Worm (Caenorhabditis elegans): Measurements from ENCODE around the gene F38H4.5.

Gene F38H4.5

ce11 chrIV:11812017-11812416, 40.0 kb upstream of the F38H4.5 start:
- TF ChIP-seq sma-9 (GFP tag; optimal IDR thresholded peaks at IDR 0.05), result peak; percentile 41
- TF ChIP-seq sma-9 (tag; optimal IDR thresholded peaks at IDR 0.05), result no peak
- no peak for TF ChIP-seq Y55F3AM.14 (GFP tag; optimal IDR thresholded peaks at IDR 0.05)
- peak in 1 of 2 experiments; percentile 10 for TF ChIP-seq lsy-2 (tag; optimal IDR thresholded peaks at IDR 0.05)
- no peak for TF ChIP-seq unc-55 (GFP tag; optimal IDR thresholded peaks at IDR 0.05)

- TF ChIP-seq R02D3.7 (tag; optimal IDR thresholded peaks at IDR 0.05) (no peak), mdl-1 (tag; optimal IDR thresholded peaks at IDR 0.05) (peak in 1 of 2 experiments; percentile 20)
Observed at ce11 chrIV:11813901-11814300, 38.1 kb upstream of the F38H4.5 start, which contains the start of gene M117.1. TSS of gene M117.1 (plus strand) at chrIV:11814247.

DNA sequence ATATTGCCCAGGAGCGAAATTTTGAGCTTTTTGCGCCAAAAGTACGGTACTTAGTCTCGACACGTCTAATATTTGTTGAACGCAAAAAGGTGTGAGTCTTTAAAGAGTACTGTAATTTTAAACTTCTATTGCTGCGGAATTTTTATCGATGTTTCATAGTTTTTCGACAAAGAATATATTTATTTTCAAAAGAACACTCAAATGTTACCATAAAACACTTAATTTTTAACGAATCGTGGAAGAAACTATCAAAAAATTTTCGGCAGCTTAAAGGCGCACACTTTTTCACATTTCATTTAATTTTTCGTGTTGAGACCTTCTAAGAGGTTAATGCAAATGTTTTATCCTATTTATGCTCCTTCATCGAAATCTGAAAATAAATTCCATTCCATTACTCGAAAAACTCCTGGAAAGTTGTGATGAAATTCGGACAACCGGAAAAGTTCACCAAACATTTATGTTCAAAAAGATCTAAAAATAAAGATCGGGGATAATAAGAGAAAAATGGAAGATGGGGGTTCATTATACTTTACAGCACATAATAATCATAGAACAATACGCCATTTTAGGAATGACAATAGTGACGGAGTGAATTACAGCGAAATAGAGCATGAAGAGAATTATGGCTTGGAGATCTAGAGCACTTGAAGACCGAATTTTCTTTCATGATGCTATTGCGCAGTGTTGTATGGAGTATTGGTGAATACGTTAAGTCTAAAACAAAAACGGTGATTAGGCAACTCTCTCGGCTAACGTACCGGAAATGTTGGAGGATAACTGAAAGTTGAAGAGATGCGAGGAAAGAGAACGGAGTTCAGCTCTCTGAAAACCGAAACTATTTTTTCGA, 31.7 kb upstream of the F38H4.5 start:
- no peak for TF ChIP-seq snpc-4 (tag; optimal IDR thresholded peaks at IDR 0.05)
- no peak for TF ChIP-seq fos-1 (tag; optimal IDR thresholded peaks at IDR 0.05)
- TF ChIP-seq R02D3.7 (tag; optimal IDR thresholded peaks at IDR 0.05), result no peak
- TF ChIP-seq unc-62 (GFP tag; optimal IDR thresholded peaks at IDR 0.05), result no peak
- peak; percentile 43 for TF ChIP-seq crh-2 (tag; optimal IDR thresholded peaks at IDR 0.05)
- peak; percentile 5 for TF ChIP-seq sem-4 (tag; optimal IDR thresholded peaks at IDR 0.05)
- TF ChIP-seq Y55F3AM.14 (GFP tag; optimal IDR thresholded peaks at IDR 0.05), result no peak
- TF ChIP-seq nhr-10 (tag; optimal IDR thresholded peaks at IDR 0.05), result no peak
- TF ChIP-seq mbf-1 (tag; optimal IDR thresholded peaks at IDR 0.05), result no peak
- TF ChIP-seq ama-1 (optimal IDR thresholded peaks at IDR 0.05), result peak; percentile 12
- TF ChIP-seq nhr-237 (tag; optimal IDR thresholded peaks at IDR 0.05), result no peak
- TF ChIP-seq lsy-2 (tag; optimal IDR thresholded peaks at IDR 0.05), result peak in 1 of 2 experiments; percentile 14
- TF ChIP-seq lin-13 (GFP tag; optimal IDR thresholded peaks at IDR 0.05), result peak; percentile 1
- no peak for TF ChIP-seq lin-39 (tag; optimal IDR thresholded peaks at IDR 0.05)
- TF ChIP-seq F13H6.1 (tag; optimal IDR thresholded peaks at IDR 0.05), result peak; percentile 8
- no peak for TF ChIP-seq lin-11 (tag; optimal IDR thresholded peaks at IDR 0.05)
- no peak for TF ChIP-seq nhr-12 (tag; optimal IDR thresholded peaks at IDR 0.05)
- peak; percentile 8 for TF ChIP-seq C34F6.9 (tag; optimal IDR thresholded peaks at IDR 0.05)

- peak; percentile 29 for TF ChIP-seq nhr-25 (tag; optimal IDR thresholded peaks at IDR 0.05)
- no peak for TF ChIP-seq nhr-77 (tag; optimal IDR thresholded peaks at IDR 0.05)
- TF ChIP-seq nhr-23 (tag; optimal IDR thresholded peaks at IDR 0.05), result no peak
- TF ChIP-seq ztf-4 (tag; optimal IDR thresholded peaks at IDR 0.05), result peak; percentile 8
- peak; percentile 78 for TF ChIP-seq nhr-129 (tag; optimal IDR thresholded peaks at IDR 0.05)
- peak; percentile 31 for TF ChIP-seq egl-27 (tag; optimal IDR thresholded peaks at IDR 0.05)
- TF ChIP-seq ama-1 (optimal IDR thresholded peaks at IDR 0.05), result peak; percentile 52
- TF ChIP-seq mdl-1 (tag; optimal IDR thresholded peaks at IDR 0.05), result peak; percentile 73 to 87
- TF ChIP-seq snpc-4 (tag; optimal IDR thresholded peaks at IDR 0.05), result peak; percentile 25
- TF ChIP-seq fos-1 (tag; optimal IDR thresholded peaks at IDR 0.05), result peak; percentile 74
- no peak for TF ChIP-seq nhr-237 (tag; optimal IDR thresholded peaks at IDR 0.05)
- TF ChIP-seq lin-13 (GFP tag; optimal IDR thresholded peaks at IDR 0.05), result peak; percentile 59
- TF ChIP-seq zag-1 (tag; optimal IDR thresholded peaks at IDR 0.05), result peak; percentile 82
- TF ChIP-seq crh-2 (tag; optimal IDR thresholded peaks at IDR 0.05), result peak; percentile 81
- peak; percentile 92 for TF ChIP-seq lin-11 (tag; optimal IDR thresholded peaks at IDR 0.05)
- TF ChIP-seq sma-3 (GFP tag; optimal IDR thresholded peaks at IDR 0.05), result peak; percentile 41
- no peak for TF ChIP-seq aly-2 (tag; optimal IDR thresholded peaks at IDR 0.05)
- peak; percentile 56 for TF ChIP-seq nhr-6 (tag; optimal IDR thresholded peaks at IDR 0.05)
- TF ChIP-seq F13H6.1 (tag; optimal IDR thresholded peaks at IDR 0.05), result peak; percentile 79
- TF ChIP-seq Y55F3AM.14 (GFP tag; optimal IDR thresholded peaks at IDR 0.05), result peak; percentile 77
- TF ChIP-seq ceh-82 (tag; optimal IDR thresholded peaks at IDR 0.05), result no peak
- TF ChIP-seq elt-1 (tag; optimal IDR thresholded peaks at IDR 0.05), result no peak
- peak; percentile 4 to 69 for TF ChIP-seq lsy-2 (tag; optimal IDR thresholded peaks at IDR 0.05)
- TF ChIP-seq gmeb-1 (tag; optimal IDR thresholded peaks at IDR 0.05), result peak; percentile 20
- TF ChIP-seq sma-9 (GFP tag; optimal IDR thresholded peaks at IDR 0.05), result peak; percentile 82
- no peak for TF ChIP-seq sma-9 (tag; optimal IDR thresholded peaks at IDR 0.05)
- no peak for TF ChIP-seq dmd-4 (tag; optimal IDR thresholded peaks at IDR 0.05)
- peak; percentile 39 for TF ChIP-seq nhr-21 (tag; optimal IDR thresholded peaks at IDR 0.05)
- peak; percentile 81 for TF ChIP-seq C34F6.9 (tag; optimal IDR thresholded peaks at IDR 0.05)
- TF ChIP-seq unc-55 (GFP tag; optimal IDR thresholded peaks at IDR 0.05), result peak; percentile 68
- TF ChIP-seq sem-4 (tag; optimal IDR thresholded peaks at IDR 0.05), result peak; percentile 18
- no peak for TF ChIP-seq lin-39 (tag; optimal IDR thresholded peaks at IDR 0.05)
- TF ChIP-seq nhr-10 (tag; optimal IDR thresholded peaks at IDR 0.05), result no peak
- peak; percentile 21 for TF ChIP-seq mab-5 (tag; optimal IDR thresholded peaks at IDR 0.05)
- no peak for TF ChIP-seq unc-62 (GFP tag; optimal IDR thresholded peaks at IDR 0.05)
Observed at ce11 chrIV:11821591-11822361, 30.2 kb upstream of the F38H4.5 start, which contains the start of the genes par-5 and M117.3. TSS of gene par-5 (minus strand) at chrIV:11821924. TSS of gene M117.3 (plus strand) at chrIV:11822206.

Data from whole organism, L2 larva.